Worm (Caenorhabditis elegans): ENCODE results near the gene exc-12.

DNA sequence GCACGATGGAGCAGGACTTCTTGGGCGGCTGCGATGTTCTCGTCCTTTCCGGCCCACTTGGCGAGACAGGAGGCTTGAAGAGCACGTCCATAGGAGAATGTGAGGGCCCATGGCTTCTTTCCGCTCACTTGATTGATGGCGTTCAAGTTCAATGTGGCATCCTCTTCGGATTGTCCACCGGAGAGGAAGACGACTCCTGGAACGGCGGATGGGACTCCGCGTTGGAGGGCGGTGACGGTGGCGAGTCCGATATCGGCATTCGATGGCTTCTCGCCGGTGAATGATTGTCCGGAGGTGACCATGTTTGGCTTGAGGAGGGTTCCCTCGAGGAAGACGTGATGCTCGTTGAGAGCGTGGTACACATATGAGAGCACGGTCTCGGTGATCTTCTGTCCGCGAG lies 6.7 kb downstream of the exc-12 start:
- TF ChIP-seq him-1 (tag; optimal IDR thresholded peaks at IDR 0.05), result no peak
- no peak for TF ChIP-seq W03F9.2 (tag; optimal IDR thresholded peaks at IDR 0.05)

All from whole organism, L4/young adult.